Worm (Caenorhabditis elegans) whole organism, L2 larva: ENCODE measurements around the gene try-12.

ENCODE experiments used
- blmp-1 ChIP-seq: sonication (generic microtip); optimal IDR thresholded peaks from 2 replicates; lab custom pipeline; 2017; ENCODE audit warnings: missing genetic modification characterization, mild to moderate bottlenecking, missing compliant biosample characterization, antibody characterized with exemption, moderate library complexity; ENCODE audit not compliant: insufficient read depth
- lin-11 ChIP-seq: fragments of 150-350 bp; sonication (generic microtip); optimal IDR thresholded peaks from 2 replicates; lab custom pipeline; 2014; ENCODE audit warnings: missing biosample characterization, missing genetic modification characterization, inconsistent platforms, mixed read lengths
- nhr-129 ChIP-seq: fragments of 150-350 bp; optimal IDR thresholded peaks from 2 replicates; lab custom pipeline; 2014; ENCODE audit warnings: missing biosample characterization, missing genetic modification characterization
- nhr-237 ChIP-seq: fragments of 150-350 bp; optimal IDR thresholded peaks from 2 replicates; lab custom pipeline; 2014; ENCODE audit warnings: missing biosample characterization, missing genetic modification characterization
- ztf-11 ChIP-seq: sonication (generic microtip); optimal IDR thresholded peaks from 2 replicates; lab custom pipeline; 2017; ENCODE audit warnings: missing biosample characterization, missing genetic modification characterization

ce11 chrV:7408520-7408919 is 40.6 kb upstream of the try-12 start, which contains the start of gene srt-6:
- TF ChIP-seq lin-11 (tag; lab: Kevin White, UChicago), result no peak
- TF ChIP-seq nhr-237 (tag; lab: Kevin White, UChicago), result no peak
- TF ChIP-seq nhr-129, result no peak
- no peak for TF ChIP-seq ztf-11 (tag; lab: Kevin White, UChicago)
- TF ChIP-seq blmp-1 (tag; lab: Kevin White, UChicago), result no peak
